Fruit fly (Drosophila melanogaster): ENCODE data around the gene hzg.

- TF ChIP-seq hkb (optimal IDR thresholded peaks at IDR 0.05) (no peak), hkb (GFP tag; IDR thresholded peaks at IDR 0.05) (no peak), dmrt11E (tag; optimal IDR thresholded peaks at IDR 0.05) (no peak), Awh (GFP tag; IDR thresholded peaks at IDR 0.05) (no peak), sqz (GFP tag; optimal IDR thresholded peaks at IDR 0.05) (no peak), CG14965 (GFP tag; optimal IDR thresholded peaks at IDR 0.05; ENCODE audit: borderline replicate concordance) (no peak), CG7745 (tag; optimal IDR thresholded peaks at IDR 0.05) (no peak), Asciz (GFP tag; optimal IDR thresholded peaks at IDR 0.05) (no peak), CG1832 (GFP tag; optimal IDR thresholded peaks at IDR 0.05) (no peak), Hmr (GFP tag; optimal IDR thresholded peaks at IDR 0.05) (no peak)
Measured at dm6 chr3L:16048722-16049459, 44.4 kb upstream of the hzg start.
